Worm (Caenorhabditis elegans): ENCODE results near the gene nhr-21.

- TF ChIP-seq ztf-11 (tag; optimal IDR thresholded peaks at IDR 0.05), result no peak
- no peak for TF ChIP-seq aly-2 (tag; optimal IDR thresholded peaks at IDR 0.05)
- no peak for TF ChIP-seq nhr-77 (tag; optimal IDR thresholded peaks at IDR 0.05)
- TF ChIP-seq zag-1 (tag; optimal IDR thresholded peaks at IDR 0.05), result no peak
- no peak for TF ChIP-seq nhr-12 (tag; optimal IDR thresholded peaks at IDR 0.05)
- no peak for TF ChIP-seq ceh-16 (tag; optimal IDR thresholded peaks at IDR 0.05)
- no peak for TF ChIP-seq nhr-11 (tag; optimal IDR thresholded peaks at IDR 0.05)
These were observed 42.9 kb downstream of the nhr-21 start for ce11 chrII:7381947-7382346.

All from whole organism, L3 larva.